Worm (Caenorhabditis elegans): ENCODE measurements around the gene cpg-19.

ce11 chrX:16595522-16596282, 25.9 kb upstream of the cpg-19 start:
- TF ChIP-seq egl-27 (tag; optimal IDR thresholded peaks at IDR 0.05), result no peak
- no peak for TF ChIP-seq lin-39 (tag; optimal IDR thresholded peaks at IDR 0.05)
